Worm (Caenorhabditis elegans): Measurements from ENCODE around the gene rga-1.

The rga-1 gene

DNA sequence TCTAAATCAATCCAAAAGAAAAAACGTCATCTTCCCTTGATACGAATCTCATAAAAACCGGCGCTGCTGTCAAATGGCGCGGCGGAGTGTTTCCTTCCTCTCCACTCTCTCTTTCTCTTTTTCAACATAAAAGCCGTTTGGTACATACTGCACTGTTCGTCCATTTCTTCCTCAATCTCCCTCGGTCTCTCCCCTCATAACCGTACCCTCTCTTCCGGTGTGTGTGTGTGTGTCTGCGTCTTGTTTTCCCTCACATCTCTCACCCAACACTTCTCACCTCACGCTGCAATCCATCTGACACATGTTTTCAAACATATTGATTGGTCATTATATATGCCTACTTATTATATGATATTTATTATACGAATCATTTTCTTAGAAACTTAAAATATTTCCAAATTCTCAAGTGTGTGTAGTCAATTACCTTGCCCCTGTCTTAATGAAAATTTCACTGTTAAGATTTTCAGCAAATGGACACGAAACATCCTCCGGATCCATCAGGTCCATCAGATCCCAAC, at the start of gene rga-1, which contains the start of gene aars-1:
Gene rga-1, plus strand, starts transcription at position 468 of the 518 bp plus-strand sequence.
Gene aars-1, minus strand, starts transcription at position 71 of the 518 bp plus-strand sequence.
- TF ChIP-seq F13C5.2 (tag; optimal IDR thresholded peaks at IDR 0.05) (peak; percentile 27), ets-7 (tag; optimal IDR thresholded peaks at IDR 0.05) (peak; percentile 61), tbx-11 (GFP tag; IDR thresholded peaks at IDR 0.05) (no peak)

DNA sequence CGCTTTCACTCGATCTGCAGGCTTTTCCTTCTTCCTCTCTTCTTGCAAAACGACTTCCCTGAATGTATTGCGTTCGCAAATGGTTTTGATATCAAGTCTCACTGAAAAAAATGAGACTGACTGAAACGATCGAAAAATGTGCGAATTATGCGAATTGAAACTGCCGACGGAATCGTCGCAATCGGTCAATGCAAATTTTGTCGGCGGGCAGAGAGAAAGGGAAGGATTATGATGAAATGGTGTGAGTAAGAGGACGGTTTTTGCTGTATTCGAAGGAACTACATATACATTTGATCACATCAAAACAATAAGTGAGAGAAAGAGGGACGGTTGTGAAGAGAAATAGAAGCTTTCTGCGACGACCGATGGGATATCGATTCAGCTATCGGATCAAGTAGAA, 49.0 kb upstream of the rga-1 start, which contains the start of gene C05D12.1:
Gene C05D12.1, minus strand, starts transcription at position 101 of the 400 bp plus-strand sequence.
- TF ChIP-seq hmg-4 (GFP tag; optimal IDR thresholded peaks at IDR 0.05), result no peak
- TF ChIP-seq ets-7 (tag; optimal IDR thresholded peaks at IDR 0.05), result no peak
- no peak for TF ChIP-seq tbx-11 (GFP tag; IDR thresholded peaks at IDR 0.05)
- no peak for TF ChIP-seq ceh-36 (tag; optimal IDR thresholded peaks at IDR 0.05)
- TF ChIP-seq hnd-1 (tag; optimal IDR thresholded peaks at IDR 0.05), result no peak
- TF ChIP-seq F13C5.2 (tag; optimal IDR thresholded peaks at IDR 0.05), result no peak
- no peak for TF ChIP-seq hmbx-1 (tag; optimal IDR thresholded peaks at IDR 0.05)
- TF ChIP-seq sea-1 (GFP tag; conservative IDR thresholded peaks at IDR 0.05), result no peak
- TF ChIP-seq pes-1 (GFP tag; IDR thresholded peaks at IDR 0.05), result no peak
- no peak for TF ChIP-seq ama-1 (optimal IDR thresholded peaks at IDR 0.05)
- no peak for TF ChIP-seq scrt-1 (GFP tag; IDR thresholded peaks at IDR 0.05)
- no peak for TF ChIP-seq ceh-13 (GFP tag; optimal IDR thresholded peaks at IDR 0.05)
- no peak for TF ChIP-seq flt-1 (GFP tag; IDR thresholded peaks at IDR 0.05)

DNA sequence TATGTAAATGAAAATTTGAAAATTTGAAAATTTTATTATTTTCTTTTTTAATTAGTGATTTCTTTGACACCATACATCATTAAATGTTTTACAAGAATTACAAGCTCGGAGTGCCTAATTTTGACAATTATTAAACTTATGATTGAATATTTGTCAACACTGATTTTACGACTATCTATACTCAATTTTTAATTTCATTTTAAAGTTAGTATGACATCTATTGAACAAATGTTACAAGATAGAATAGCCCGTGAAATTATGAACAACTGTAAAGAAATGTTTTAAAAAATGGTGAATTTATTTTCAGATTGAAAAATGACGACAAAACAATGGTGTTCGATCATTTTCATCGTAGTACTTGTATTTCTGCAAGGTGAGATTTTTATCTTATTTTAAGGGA, 46.7 kb upstream of the rga-1 start, which contains the start of gene C05D12.2:
Gene C05D12.2, plus strand, starts transcription at position 301 of the 400 bp plus-strand sequence.
- TF ChIP-seq hnd-1 (tag; optimal IDR thresholded peaks at IDR 0.05) (no peak), scrt-1 (GFP tag; IDR thresholded peaks at IDR 0.05) (no peak), hmbx-1 (tag; optimal IDR thresholded peaks at IDR 0.05) (no peak), hmg-4 (GFP tag; optimal IDR thresholded peaks at IDR 0.05) (no peak), tbx-11 (GFP tag; IDR thresholded peaks at IDR 0.05) (no peak), flt-1 (GFP tag; IDR thresholded peaks at IDR 0.05) (no peak), tbx-37 (GFP tag; conservative IDR thresholded peaks at IDR 0.05) (no peak), ama-1 (optimal IDR thresholded peaks at IDR 0.05) (no peak), B0310.2 (tag; optimal IDR thresholded peaks at IDR 0.05) (no peak), ceh-36 (tag; optimal IDR thresholded peaks at IDR 0.05) (no peak), F13C5.2 (tag; optimal IDR thresholded peaks at IDR 0.05) (no peak), ceh-13 (GFP tag; optimal IDR thresholded peaks at IDR 0.05) (no peak), sea-1 (GFP tag; conservative IDR thresholded peaks at IDR 0.05) (no peak), tra-4 (tag; optimal IDR thresholded peaks at IDR 0.05) (no peak), aly-1 (tag; optimal IDR thresholded peaks at IDR 0.05) (no peak), pes-1 (GFP tag; IDR thresholded peaks at IDR 0.05) (no peak), ets-7 (tag; optimal IDR thresholded peaks at IDR 0.05) (no peak)

DNA sequence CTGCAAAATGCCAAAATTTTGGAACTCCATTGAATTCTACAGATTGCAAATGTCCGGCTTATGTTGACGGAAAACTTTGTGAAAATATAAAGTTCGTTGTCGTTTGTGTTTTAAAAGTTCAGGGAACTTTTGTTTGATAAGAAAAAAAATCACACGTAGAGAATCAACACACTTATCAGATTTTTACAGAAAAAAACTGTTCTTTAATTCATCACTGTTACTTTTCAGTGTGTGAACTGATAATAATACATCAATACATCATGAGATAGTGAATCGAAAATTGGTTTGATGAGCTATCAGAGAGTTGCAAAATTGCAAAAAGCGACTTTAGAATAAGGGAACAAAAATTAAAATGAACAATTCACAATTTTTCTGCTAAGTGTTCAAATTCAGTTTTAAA, 46.2 kb upstream of the rga-1 start:
- TF ChIP-seq ets-7 (tag; optimal IDR thresholded peaks at IDR 0.05) (no peak), ama-1 (optimal IDR thresholded peaks at IDR 0.05) (no peak), ceh-13 (GFP tag; optimal IDR thresholded peaks at IDR 0.05) (no peak)

DNA sequence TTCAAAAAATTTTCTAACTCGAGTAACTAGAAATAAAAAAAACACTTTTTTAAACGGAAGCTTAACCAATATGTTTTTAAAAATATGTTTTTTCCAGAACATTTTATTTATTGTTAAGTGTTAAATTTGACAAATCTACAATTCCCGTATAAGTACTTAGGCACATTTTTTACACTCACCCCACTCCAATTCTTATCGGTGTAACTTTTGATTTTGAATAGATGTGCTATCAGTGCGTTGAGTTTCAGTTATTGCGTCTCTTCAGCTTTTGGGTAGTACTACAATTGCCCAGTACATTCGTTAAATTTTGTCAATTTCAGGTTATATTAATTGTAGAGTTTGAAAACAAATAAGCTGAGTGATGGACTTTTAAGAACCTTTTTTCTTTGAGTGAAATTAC, 40.7 kb upstream of the rga-1 start:
- TF ChIP-seq ama-1 (optimal IDR thresholded peaks at IDR 0.05), result no peak
- no peak for TF ChIP-seq flt-1 (GFP tag; IDR thresholded peaks at IDR 0.05)
- no peak for TF ChIP-seq tbx-11 (GFP tag; IDR thresholded peaks at IDR 0.05)
- TF ChIP-seq B0310.2 (tag; optimal IDR thresholded peaks at IDR 0.05), result no peak

DNA sequence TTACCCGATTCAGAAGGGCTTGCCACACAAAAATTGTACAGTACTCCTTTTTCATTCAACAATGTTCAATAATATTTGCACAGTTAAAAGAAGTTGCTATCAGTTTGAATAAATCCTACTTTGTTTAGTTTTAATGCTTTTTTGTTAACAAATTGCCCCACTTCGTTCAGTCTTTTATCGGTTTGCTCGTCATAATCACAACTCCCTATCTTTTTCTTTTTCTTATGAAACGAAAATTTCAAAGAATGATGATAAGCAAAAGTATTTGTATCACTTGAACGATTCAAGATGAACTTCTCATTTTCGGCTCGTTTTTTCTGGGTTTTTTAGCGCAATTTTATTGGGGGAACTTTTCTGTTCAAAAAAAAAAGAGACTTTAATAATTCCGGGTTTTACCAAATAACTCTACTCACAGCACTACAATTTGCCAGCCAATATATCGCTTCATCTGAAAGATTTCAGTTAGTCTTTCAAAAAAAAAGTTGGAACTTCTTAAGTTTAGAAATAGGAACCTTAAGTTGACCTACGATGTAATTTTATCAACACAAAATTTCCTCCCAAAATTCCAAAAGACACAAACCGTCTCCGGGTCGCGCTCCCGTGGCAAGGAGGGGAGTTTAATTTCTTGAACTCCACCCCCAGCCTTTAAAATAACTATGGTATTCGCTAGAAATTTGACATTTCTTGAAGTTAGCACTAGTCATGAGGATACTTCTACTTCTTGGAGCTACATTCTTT, 39.9 kb upstream of the rga-1 start, which contains the start of gene C05D12.3:
Gene C05D12.3, plus strand, starts transcription at position 688 of the 738 bp plus-strand sequence.
- TF ChIP-seq pes-1 (GFP tag; IDR thresholded peaks at IDR 0.05) (no peak), scrt-1 (GFP tag; IDR thresholded peaks at IDR 0.05) (no peak), aly-1 (tag; optimal IDR thresholded peaks at IDR 0.05) (no peak), tbx-11 (GFP tag; IDR thresholded peaks at IDR 0.05) (no peak), F13C5.2 (tag; optimal IDR thresholded peaks at IDR 0.05) (no peak), ceh-36 (tag; optimal IDR thresholded peaks at IDR 0.05) (no peak), tra-4 (tag; optimal IDR thresholded peaks at IDR 0.05) (no peak), hmg-4 (GFP tag; optimal IDR thresholded peaks at IDR 0.05) (no peak), hnd-1 (tag; optimal IDR thresholded peaks at IDR 0.05) (no peak), ama-1 (optimal IDR thresholded peaks at IDR 0.05) (no peak), B0310.2 (tag; optimal IDR thresholded peaks at IDR 0.05) (no peak), flt-1 (GFP tag; IDR thresholded peaks at IDR 0.05) (no peak), sea-1 (GFP tag; conservative IDR thresholded peaks at IDR 0.05) (no peak)

DNA sequence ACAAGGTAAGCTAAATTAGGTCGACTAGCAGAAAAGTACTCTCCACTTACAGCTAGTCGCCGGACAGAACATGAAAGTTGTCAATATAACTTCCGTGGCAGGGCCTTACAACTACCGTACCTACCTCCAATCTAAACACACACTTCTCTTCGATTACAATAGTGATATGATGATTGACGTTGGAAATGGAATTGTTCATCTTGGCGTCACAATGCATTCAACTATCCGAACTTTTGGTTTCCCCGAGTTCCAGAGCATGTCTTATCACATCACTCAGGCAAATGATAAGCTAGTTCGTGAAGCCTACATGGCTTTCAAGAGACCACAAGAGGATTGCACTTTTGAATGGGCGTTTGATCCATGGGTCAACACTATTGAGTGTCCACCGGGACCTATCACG, 37.4 kb upstream of the rga-1 start:
- no peak for TF ChIP-seq hmg-4 (GFP tag; optimal IDR thresholded peaks at IDR 0.05)
- TF ChIP-seq ets-7 (tag; optimal IDR thresholded peaks at IDR 0.05), result no peak
- TF ChIP-seq aly-1 (tag; optimal IDR thresholded peaks at IDR 0.05), result no peak
- TF ChIP-seq F13C5.2 (tag; optimal IDR thresholded peaks at IDR 0.05), result no peak
- no peak for TF ChIP-seq pes-1 (GFP tag; IDR thresholded peaks at IDR 0.05)
- no peak for TF ChIP-seq scrt-1 (GFP tag; IDR thresholded peaks at IDR 0.05)
- no peak for TF ChIP-seq ceh-36 (tag; optimal IDR thresholded peaks at IDR 0.05)
- TF ChIP-seq tra-4 (tag; optimal IDR thresholded peaks at IDR 0.05), result no peak
- no peak for TF ChIP-seq sea-1 (GFP tag; conservative IDR thresholded peaks at IDR 0.05)
- no peak for TF ChIP-seq hmbx-1 (tag; optimal IDR thresholded peaks at IDR 0.05)
- TF ChIP-seq hnd-1 (tag; optimal IDR thresholded peaks at IDR 0.05), result no peak
- no peak for TF ChIP-seq tbx-11 (GFP tag; IDR thresholded peaks at IDR 0.05)
- TF ChIP-seq ama-1 (optimal IDR thresholded peaks at IDR 0.05), result no peak
- no peak for TF ChIP-seq B0310.2 (tag; optimal IDR thresholded peaks at IDR 0.05)
- TF ChIP-seq flt-1 (GFP tag; IDR thresholded peaks at IDR 0.05), result no peak
- no peak for TF ChIP-seq ceh-13 (GFP tag; optimal IDR thresholded peaks at IDR 0.05)

Measured in whole organism, early embryonic.